Fruit fly (Drosophila melanogaster) whole organism, embryonic: ENCODE results near the gene ppk11.

Experiments used
- Adf1 ChIP-seq: fragments of 200-800 bp; sonication (Bioruptor generic); IDR thresholded peaks from 2 replicates; pipeline ENCODE4 v1.3.6; 2022; ENCODE audit warnings: missing biosample characterization, missing genetic modification characterization
- B-H1 ChIP-seq: fragments of 200-800 bp; sonication (Bioruptor generic); IDR thresholded peaks from 3 replicates; pipeline ENCODE4 v1.3.6; 2022; ENCODE audit warnings: missing biosample characterization, missing genetic modification characterization
- CG10321 ChIP-seq: fragments of 200-800 bp; sonication (Bioruptor generic); IDR thresholded peaks from 2 replicates; pipeline ENCODE4 v1.3.6; 2022; ENCODE audit warnings: missing biosample characterization, missing genetic modification characterization
- CG11093 ChIP-seq: fragments of 200-800 bp; sonication (Bioruptor generic); IDR thresholded peaks from 3 replicates; pipeline ENCODE4 v1.3.6; 2022; ENCODE audit warnings: missing biosample characterization, missing genetic modification characterization
- CG12071 ChIP-seq: fragments of 200-800 bp; sonication (Bioruptor generic); optimal IDR thresholded peaks from 3 replicates; lab custom pipeline; 2018; ENCODE audit warnings: missing biosample characterization, mild to moderate bottlenecking, missing genetic modification characterization
- CG12744 ChIP-seq: fragments of 200-800 bp; sonication (Bioruptor generic); optimal IDR thresholded peaks from 2 replicates; lab custom pipeline; 2016; ENCODE audit warnings: missing biosample characterization, missing genetic modification characterization
- CG13296 ChIP-seq: fragments of 200-800 bp; sonication (Bioruptor generic); optimal IDR thresholded peaks from 3 replicates; lab custom pipeline; 2018; ENCODE audit warnings: missing biosample characterization, mild to moderate bottlenecking, missing genetic modification characterization
- CG15696 ChIP-seq: fragments of 200-800 bp; sonication (Bioruptor generic); optimal IDR thresholded peaks from 2 replicates; lab custom pipeline; 2019; ENCODE audit warnings: missing biosample characterization, mild to moderate bottlenecking, missing genetic modification characterization, moderate library complexity
- CG1602 ChIP-seq: fragments of 200-800 bp; sonication (Bioruptor generic); optimal IDR thresholded peaks from 3 replicates; lab custom pipeline; 2016; ENCODE audit warnings: missing biosample characterization, missing genetic modification characterization
- CG17568 ChIP-seq: fragments of 200-800 bp; sonication (Bioruptor generic); optimal IDR thresholded peaks from 2 replicates; lab custom pipeline; 2018; ENCODE audit warnings: missing biosample characterization, mild to moderate bottlenecking, missing genetic modification characterization, moderate library complexity
- CG2116 ChIP-seq: fragments of 200-800 bp; sonication (Bioruptor generic); optimal IDR thresholded peaks from 3 replicates; lab custom pipeline; 2018; ENCODE audit warnings: missing biosample characterization, mild to moderate bottlenecking, missing genetic modification characterization
- CG31224 ChIP-seq: fragments of 200-800 bp; sonication (Bioruptor generic); IDR thresholded peaks from 2 replicates; pipeline ENCODE4 v1.3.6; 2022; ENCODE audit warnings: missing biosample characterization, missing genetic modification characterization
- CG34422 ChIP-seq: fragments of 200-800 bp; sonication (Bioruptor generic); IDR thresholded peaks from 3 replicates; pipeline ENCODE4 v1.3.6; 2022; ENCODE audit warnings: missing biosample characterization, missing genetic modification characterization
- CG42726 ChIP-seq: fragments of 200-800 bp; sonication (Bioruptor generic); IDR thresholded peaks from 2 replicates; pipeline ENCODE4 v1.3.6; 2022; ENCODE audit warnings: missing biosample characterization, missing genetic modification characterization; ENCODE audit not compliant: partially characterized antibody
- CG43689 ChIP-seq: fragments of 200-800 bp; sonication (Bioruptor generic); IDR thresholded peaks from 2 replicates; pipeline ENCODE4 v1.3.6; 2022; ENCODE audit warnings: missing biosample characterization, missing genetic modification characterization
- CG7839 ChIP-seq: fragments of 200-800 bp; sonication (Bioruptor generic); optimal IDR thresholded peaks from 3 replicates; lab custom pipeline; 2018; ENCODE audit warnings: missing biosample characterization, mild to moderate bottlenecking, missing genetic modification characterization, moderate library complexity
- CG8478 ChIP-seq: fragments of >200 bp; optimal IDR thresholded peaks from 2 replicates; lab custom pipeline; 2018
- CG8765 ChIP-seq: fragments of 200-800 bp; sonication (Bioruptor generic); IDR thresholded peaks from 2 replicates; pipeline ENCODE4 v1.3.6; 2022; ENCODE audit warnings: missing biosample characterization, missing genetic modification characterization
- CG8924 ChIP-seq: fragments of 200-800 bp; optimal IDR thresholded peaks from 3 replicates; lab custom pipeline; 2019; ENCODE audit warnings: missing biosample characterization, mild to moderate bottlenecking, missing genetic modification characterization, moderate library complexity
- D19A ChIP-seq: fragments of 200-800 bp; optimal IDR thresholded peaks from 3 replicates; lab custom pipeline; 2019; ENCODE audit warnings: missing biosample characterization, mild to moderate bottlenecking, missing genetic modification characterization, moderate library complexity
- Dip2 ChIP-seq: fragments of 200-800 bp; sonication (Bioruptor generic); IDR thresholded peaks from 2 replicates; pipeline ENCODE4 v1.3.6; 2022; ENCODE audit warnings: missing biosample characterization, missing genetic modification characterization
- Dip3 ChIP-seq: fragments of 200-800 bp; sonication (Bioruptor generic); optimal IDR thresholded peaks from 3 replicates; lab custom pipeline; 2016; ENCODE audit warnings: missing biosample characterization, missing genetic modification characterization
- Fer2 ChIP-seq: fragments of 200-800 bp; sonication (Bioruptor generic); optimal IDR thresholded peaks from 2 replicates; lab custom pipeline; 2018; ENCODE audit warnings: missing biosample characterization, mild to moderate bottlenecking, missing genetic modification characterization, moderate library complexity
- HLH3B ChIP-seq: fragments of 200-800 bp; sonication (Bioruptor generic); IDR thresholded peaks from 2 replicates; pipeline ENCODE4 v1.3.6; 2022; ENCODE audit warnings: missing biosample characterization, missing genetic modification characterization
- HLHmδ ChIP-seq: fragments of 200-800 bp; sonication (Bioruptor generic); optimal IDR thresholded peaks from 2 replicates; lab custom pipeline; 2018; ENCODE audit warnings: missing biosample characterization, mild to moderate bottlenecking, missing genetic modification characterization, moderate library complexity
- Hr3 ChIP-seq: fragments of 200-800 bp; sonication (Bioruptor generic); optimal IDR thresholded peaks from 3 replicates; lab custom pipeline; 2016; ENCODE audit warnings: missing biosample characterization, missing genetic modification characterization
- Med ChIP-seq: fragments of 200-800 bp; sonication (Bioruptor generic); peaks from one replicate; lab custom pipeline; 2016; ENCODE audit warnings: missing biosample characterization, missing genetic modification characterization, mild to moderate bottlenecking, inconsistent platforms, moderate library complexity
- NFAT ChIP-seq: fragments of 200-800 bp; sonication (Bioruptor generic); IDR thresholded peaks from 2 replicates; pipeline ENCODE4 v1.3.6; 2022; ENCODE audit warnings: missing biosample characterization, missing genetic modification characterization
- ab ChIP-seq: fragments of 200-800 bp; sonication (Bioruptor generic); optimal IDR thresholded peaks from 2 replicates; lab custom pipeline; 2016; ENCODE audit warnings: missing biosample characterization, missing genetic modification characterization
- amos ChIP-seq: fragments of 200-800 bp; sonication (Bioruptor generic); IDR thresholded peaks from 2 replicates; pipeline ENCODE4 v1.3.6; 2022; ENCODE audit warnings: missing biosample characterization, missing genetic modification characterization; ENCODE audit not compliant: partially characterized antibody
- ato ChIP-seq: fragments of 200-800 bp; sonication (Bioruptor generic); IDR thresholded peaks from 2 replicates; pipeline ENCODE4 v1.3.6; 2022; ENCODE audit warnings: missing biosample characterization, missing genetic modification characterization; ENCODE audit not compliant: partially characterized antibody
- bcd ChIP-seq: fragments of 200-800 bp; sonication (Bioruptor generic); optimal IDR thresholded peaks from 2 replicates; lab custom pipeline; 2017; ENCODE audit warnings: missing biosample characterization, mild to moderate bottlenecking, missing genetic modification characterization
- btn ChIP-seq: fragments of 200-800 bp; sonication (Bioruptor generic); optimal IDR thresholded peaks from 2 replicates; lab custom pipeline; 2016; ENCODE audit warnings: missing biosample characterization, missing genetic modification characterization
- dpn ChIP-seq, 2 experiments: fragments of 200-800 bp; sonication (Bioruptor generic); optimal IDR thresholded peaks; 3 replicates each; lab custom pipeline; 2016; ENCODE audit warnings: missing biosample characterization in 2 of 2, missing genetic modification characterization in 2 of 2
- fd96Cb ChIP-seq: fragments of 200-800 bp; sonication (Bioruptor generic); optimal IDR thresholded peaks from 2 replicates; lab custom pipeline; 2018; ENCODE audit warnings: missing biosample characterization, mild to moderate bottlenecking, missing genetic modification characterization, moderate library complexity
- ham ChIP-seq: fragments of 200-800 bp; sonication (Bioruptor generic); IDR thresholded peaks from 2 replicates; pipeline ENCODE4 v1.3.6; 2022; ENCODE audit warnings: missing biosample characterization, missing genetic modification characterization
- ind ChIP-seq: fragments of 200-800 bp; sonication (Bioruptor generic); optimal IDR thresholded peaks from 3 replicates; lab custom pipeline; 2016; ENCODE audit warnings: missing biosample characterization, missing genetic modification characterization
- pfk ChIP-seq: fragments of 200-800 bp; sonication (Bioruptor generic); optimal IDR thresholded peaks from 2 replicates; lab custom pipeline; 2018; ENCODE audit warnings: missing biosample characterization, mild to moderate bottlenecking, missing genetic modification characterization, moderate library complexity
- sisA ChIP-seq: fragments of 200-800 bp; sonication (Bioruptor generic); IDR thresholded peaks from 2 replicates; pipeline ENCODE4 v1.3.6; 2022; ENCODE audit warnings: missing biosample characterization, missing genetic modification characterization
- sob ChIP-seq: fragments of 200-800 bp; sonication (Bioruptor generic); IDR thresholded peaks from 2 replicates; pipeline ENCODE4 v1.3.6; 2022; ENCODE audit warnings: missing biosample characterization, missing genetic modification characterization
- tgo ChIP-seq: fragments of 200-800 bp; sonication (Bioruptor generic); IDR thresholded peaks from 3 replicates; pipeline ENCODE4 v1.3.6; 2022; ENCODE audit warnings: missing biosample characterization, missing genetic modification characterization

Gene ppk11

dm6 chr2L:9758856-9759255 lies 16.0 kb downstream of the ppk11 start (continued):
- peak; percentile 22 to 68 for TF ChIP-seq dpn (GFP tag; optimal IDR thresholded peaks at IDR 0.05; lab: Kevin White, UChicago)
- TF ChIP-seq CG15696 (tag; lab: Kevin White, UChicago) = peak; percentile 55
- peak; percentile 9; the same call in 1 of the 2 replicates for TF ChIP-seq ham (GFP tag; lab: Robert Waterston, UW)
- peak; percentile 51 for TF ChIP-seq CG31224 (GFP tag; lab: Robert Waterston, UW)
- TF ChIP-seq CG2116 = peak; percentile 69
- no peak for TF ChIP-seq CG11093 (GFP tag; lab: Robert Waterston, UW)
- TF ChIP-seq sisA (GFP tag; lab: Robert Waterston, UW) = peak; percentile 68
- no peak for TF ChIP-seq CG8478 (lab: Kevin White, UChicago)
- TF ChIP-seq ato (GFP tag; lab: Robert Waterston, UW) = peak; percentile 89
- TF ChIP-seq bcd (GFP tag; lab: Kevin White, UChicago) = peak; percentile 63
- peak; percentile 40 for TF ChIP-seq CG12071 (GFP tag; lab: Kevin White, UChicago)
- peak; percentile 40 for TF ChIP-seq CG7839 (tag; lab: Kevin White, UChicago)
- peak; percentile 19 for TF ChIP-seq CG1602
- TF ChIP-seq Adf1 = peak; percentile 90
- peak; percentile 94 for TF ChIP-seq amos (GFP tag; lab: Robert Waterston, UW)
- peak; percentile 48; the same call in 2 of the 3 replicates for TF ChIP-seq tgo (GFP tag; lab: Robert Waterston, UW)
- no peak for TF ChIP-seq ab (GFP tag; lab: Kevin White, UChicago)
- no peak for TF ChIP-seq btn (GFP tag; lab: Kevin White, UChicago)
- TF ChIP-seq Dip3 (GFP tag; lab: Kevin White, UChicago) = peak; percentile 11
- no peak for TF ChIP-seq CG12744 (GFP tag; lab: Kevin White, UChicago)
- TF ChIP-seq CG43689 (GFP tag; lab: Robert Waterston, UW) = no peak
- TF ChIP-seq HLH3B (GFP tag; lab: Robert Waterston, UW) = peak; percentile 62
- no peak for TF ChIP-seq pfk (GFP tag; lab: Kevin White, UChicago)
- peak; percentile 61 for TF ChIP-seq CG8924 (tag; lab: Kevin White, UChicago)
- peak; percentile 96 for TF ChIP-seq Med (GFP tag; lab: Kevin White, UChicago)
- peak; percentile 70; the same call in 2 of the 3 replicates for TF ChIP-seq CG34422 (GFP tag; lab: Robert Waterston, UW)
- TF ChIP-seq D19A (tag; lab: Kevin White, UChicago) = peak; percentile 38
- no peak for TF ChIP-seq CG13296 (GFP tag; lab: Kevin White, UChicago)
- no peak for TF ChIP-seq CG17568 (GFP tag; lab: Kevin White, UChicago)
- TF ChIP-seq sob (GFP tag; lab: Robert Waterston, UW) = peak; percentile 84
- TF ChIP-seq HLHmδ (GFP tag; lab: Kevin White, UChicago) = peak; percentile 57
- TF ChIP-seq NFAT (GFP tag; lab: Robert Waterston, UW) = peak; percentile 86
- TF ChIP-seq CG10321 = 0 out of 2 replicates have a peak, but pooled peaks have one; percentile 18
- peak; percentile 34; the same call in 2 of the 3 replicates for TF ChIP-seq B-H1
- peak; percentile 81 for TF ChIP-seq CG8765
- TF ChIP-seq Hr3 (GFP tag; lab: Kevin White, UChicago) = peak; percentile 42
- no peak for TF ChIP-seq fd96Cb (tag; lab: Kevin White, UChicago)
- peak; percentile 55 for TF ChIP-seq ind
- no peak for TF ChIP-seq Dip2
- TF ChIP-seq CG42726 (GFP tag; lab: Robert Waterston, UW) = peak; percentile 93
- peak; percentile 50 for TF ChIP-seq Fer2 (tag; lab: Kevin White, UChicago)
